Worm (Caenorhabditis elegans) whole organism, L1 larva: ENCODE data around the gene ZK686.2.

Experiments
- blmp-1 ChIP-seq: fragments of 150-350 bp; optimal IDR thresholded peaks from 2 replicates; lab custom pipeline; 2014; ENCODE audit warnings: missing biosample characterization, missing genetic modification characterization
- efl-1 ChIP-seq, 4 experiments: fragments of 150-350 bp; optimal IDR thresholded peaks in 3 of 4; peaks in 1 of 4; 1 replicate in 1 of 4; 2 replicates in 3 of 4; lab custom pipeline; 2014; ENCODE audit warnings: missing biosample characterization in 2 of 4, missing genetic modification characterization in 2 of 4, missing genetic modification reagents in 2 of 4
- efl-3 ChIP-seq: fragments of 200-800 bp; sonication (Bioruptor generic); optimal IDR thresholded peaks from 2 replicates; lab custom pipeline; 2018; ENCODE audit warnings: mild to moderate bottlenecking, missing genetic modification characterization, missing compliant biosample characterization
- egl-27 ChIP-seq, 2 experiments: fragments of 150-350 bp in 1 of 2; sonication (generic microtip); optimal IDR thresholded peaks; 3 replicates each; lab custom pipeline; 2017 to 2018; ENCODE audit warnings: missing biosample characterization in 2 of 2, missing genetic modification characterization in 2 of 2, missing genetic modification reagents in 2 of 2
- elt-3 ChIP-seq, 6 experiments: fragments of 150-350 bp in 1 of 6; sonication (generic microtip); optimal IDR thresholded peaks; 2 replicates each; lab custom pipeline; 2017 to 2018; ENCODE audit warnings: missing biosample characterization in 6 of 6, missing genetic modification characterization in 6 of 6, inconsistent platforms in 1 of 6
- mdl-1 ChIP-seq, 2 experiments: fragments of 150-350 bp; optimal IDR thresholded peaks; 2 replicates each; lab custom pipeline; 2014 to 2017; ENCODE audit warnings: missing biosample characterization in 2 of 2, missing genetic modification characterization in 2 of 2, inconsistent platforms in 1 of 2
- nhr-28 ChIP-seq: fragments of 150-350 bp; optimal IDR thresholded peaks from 2 replicates; lab custom pipeline; 2014; ENCODE audit warnings: missing biosample characterization, missing genetic modification characterization
- zag-1 ChIP-seq: fragments of 150-350 bp; optimal IDR thresholded peaks from 2 replicates; lab custom pipeline; 2014; ENCODE audit warnings: missing biosample characterization, missing genetic modification characterization

ce11 chrIII:7743183-7743582 is 22.7 kb downstream of the ZK686.2 start:
- TF ChIP-seq efl-1 (optimal IDR thresholded peaks at IDR 0.05; lab: Kevin White, UChicago), result no peak
- no peak for TF ChIP-seq efl-1 (GFP tag; optimal IDR thresholded peaks at IDR 0.05 in 1 of 2; lab: Kevin White, UChicago)
- no peak for TF ChIP-seq mdl-1 (tag; optimal IDR thresholded peaks at IDR 0.05; lab: Kevin White, UChicago)
- no peak for TF ChIP-seq blmp-1
- TF ChIP-seq zag-1 (tag; lab: Kevin White, UChicago), result no peak
- TF ChIP-seq efl-3 (GFP tag; lab: Kevin White, UChicago), result no peak
- TF ChIP-seq elt-3 (tag; optimal IDR thresholded peaks at IDR 0.05; lab: Kevin White, UChicago), result no peak
- no peak for TF ChIP-seq egl-27 (tag; optimal IDR thresholded peaks at IDR 0.05; lab: Kevin White, UChicago)
- TF ChIP-seq nhr-28 (tag; lab: Kevin White, UChicago), result no peak
